Worm (Caenorhabditis elegans): ENCODE results near the gene Y55F3AM.13.

- TF ChIP-seq snpc-4 (tag; optimal IDR thresholded peaks at IDR 0.05) (no peak), nhr-28 (tag; optimal IDR thresholded peaks at IDR 0.05) (no peak), blmp-1 (tag; optimal IDR thresholded peaks at IDR 0.05) (no peak), lin-13 (tag; optimal IDR thresholded peaks at IDR 0.05) (no peak)
Observed at ce11 chrIV:1035108-1035507, 21.0 kb downstream of the Y55F3AM.13 start.
